Worm (Caenorhabditis elegans) whole organism, L4 larva: ENCODE results near the gene acs-9.
"Not testable (repeated sequence)": the region's sequence is repeated elsewhere in the genome, so short reads cannot be mapped to it uniquely, and the experiment has no call there.

Source experiments
- F26F4.8 ChIP-seq: fragments of 200-800 bp; sonication (Bioruptor generic); conservative IDR thresholded peaks from 2 replicates; pipeline ENCODE4 v1.3.6; 2022; ENCODE audit warnings: missing genetic modification characterization, missing compliant biosample characterization
- R02D3.7 ChIP-seq: fragments of 150-350 bp; sonication (generic microtip); optimal IDR thresholded peaks from 3 replicates; lab custom pipeline; 2014; ENCODE audit warnings: missing biosample characterization, missing genetic modification characterization
- T26A8.4 ChIP-seq: fragments of 200-800 bp; sonication (Bioruptor generic); IDR thresholded peaks from 2 replicates; pipeline ENCODE4 v1.3.6; 2022; ENCODE audit warnings: missing genetic modification characterization, missing compliant biosample characterization
- aha-1 ChIP-seq: fragments of 150-350 bp; peaks from one replicate; lab custom pipeline; 2014; ENCODE audit warnings: missing biosample characterization, missing genetic modification characterization
- aly-2 ChIP-seq: sonication (generic microtip); optimal IDR thresholded peaks from 2 replicates; lab custom pipeline; 2018; ENCODE audit warnings: missing biosample characterization, missing genetic modification characterization
- arid-1 ChIP-seq: fragments of 200-800 bp; sonication (Bioruptor generic); conservative IDR thresholded peaks from 2 replicates; pipeline ENCODE4 v1.3.6; 2022; ENCODE audit warnings: missing genetic modification reagents, missing genetic modification characterization, missing compliant biosample characterization
- ceh-20 ChIP-seq: fragments of 200-800 bp; sonication (Bioruptor generic); IDR thresholded peaks from 2 replicates; pipeline ENCODE4 v1.3.6; 2022; ENCODE audit warnings: missing genetic modification reagents, missing genetic modification characterization, missing compliant biosample characterization
- ceh-28 ChIP-seq: fragments of 150-350 bp; optimal IDR thresholded peaks from 2 replicates; lab custom pipeline; 2014; ENCODE audit warnings: missing biosample characterization, missing genetic modification reagents, missing genetic modification characterization
- ces-1 ChIP-seq: fragments of 150-350 bp; sonication (generic microtip); optimal IDR thresholded peaks from 4 replicates; lab custom pipeline; 2014; ENCODE audit warnings: missing biosample characterization, missing genetic modification reagents, missing genetic modification characterization
- daf-12 ChIP-seq: fragments of 150-350 bp; optimal IDR thresholded peaks from 2 replicates; lab custom pipeline; 2014; ENCODE audit warnings: missing biosample characterization, missing genetic modification reagents, missing genetic modification characterization
- dmd-6 ChIP-seq: fragments of 200-800 bp; sonication (Bioruptor generic); IDR thresholded peaks from 2 replicates; pipeline ENCODE4 v1.3.6; 2022; ENCODE audit warnings: missing genetic modification reagents, missing genetic modification characterization, missing compliant biosample characterization
- dpl-1 ChIP-seq: fragments of 150-350 bp; optimal IDR thresholded peaks from 2 replicates; lab custom pipeline; 2014; ENCODE audit warnings: missing biosample characterization, missing genetic modification reagents, missing genetic modification characterization
- egl-43 ChIP-seq: fragments of 200-800 bp; sonication (Bioruptor generic); IDR thresholded peaks from 2 replicates; pipeline ENCODE4 v1.3.6; 2022; ENCODE audit warnings: missing genetic modification reagents, missing genetic modification characterization, missing compliant biosample characterization
- hif-1 ChIP-seq, 2 experiments: sonication (generic microtip); optimal IDR thresholded peaks; 2 replicates each; lab custom pipeline; 2016 to 2017; ENCODE audit warnings: missing compliant biosample characterization in 2 of 2, missing genetic modification characterization in 2 of 2, missing genetic modification reagents in 2 of 2, missing genotype in 2 of 2, mild to moderate bottlenecking in 1 of 2
- hlh-11 ChIP-seq: fragments of 200-800 bp; sonication (Bioruptor generic); optimal IDR thresholded peaks from 2 replicates; lab custom pipeline; 2018; ENCODE audit warnings: mild to moderate bottlenecking, missing genetic modification characterization, missing compliant biosample characterization
- hlh-30 ChIP-seq: sonication (generic microtip); optimal IDR thresholded peaks from 2 replicates; lab custom pipeline; 2017; ENCODE audit warnings: antibody characterized with exemption, mild to moderate bottlenecking, missing genetic modification characterization, missing compliant biosample characterization; ENCODE audit not compliant: insufficient read depth
- hmg-1.1 ChIP-seq: fragments of 200-800 bp; sonication (Bioruptor generic); IDR thresholded peaks from 2 replicates; pipeline ENCODE4 v1.3.6; 2022; ENCODE audit warnings: missing genetic modification reagents, missing genetic modification characterization, missing compliant biosample characterization
- madf-5 ChIP-seq, 2 experiments: fragments of 200-800 bp; sonication (Bioruptor generic); IDR thresholded peaks; 2 replicates each; pipeline ENCODE4 v1.3.6; 2022; ENCODE audit warnings: missing compliant biosample characterization in 2 of 2, missing genetic modification characterization in 2 of 2
- madf-9 ChIP-seq: fragments of 200-800 bp; sonication (Bioruptor generic); conservative IDR thresholded peaks from 2 replicates; pipeline ENCODE4 v1.3.6; 2022; ENCODE audit warnings: missing genetic modification reagents, missing genetic modification characterization, missing compliant biosample characterization
- mdl-1 ChIP-seq, 2 experiments: fragments of 150-350 bp in 1 of 2; sonication (generic microtip) in 1 of 2; optimal IDR thresholded peaks; 2 replicates each; lab custom pipeline; 2014 to 2017; ENCODE audit warnings: missing biosample characterization in 2 of 2, missing genetic modification characterization in 2 of 2
- mdt-29 ChIP-seq: fragments of 200-800 bp; sonication (Bioruptor generic); IDR thresholded peaks from 2 replicates; pipeline ENCODE4 v1.3.6; 2022; ENCODE audit warnings: missing genetic modification reagents, missing genetic modification characterization, missing compliant biosample characterization
- mes-2 ChIP-seq: sonication (generic microtip); optimal IDR thresholded peaks from 2 replicates; lab custom pipeline; 2016; ENCODE audit warnings: missing genotype, mild to moderate bottlenecking, missing genetic modification characterization, missing compliant biosample characterization; ENCODE audit not compliant: poor library complexity, severe bottlenecking
- mxl-3 ChIP-seq: fragments of 200-800 bp; sonication (Bioruptor generic); optimal IDR thresholded peaks from 2 replicates; lab custom pipeline; 2018; ENCODE audit warnings: mild to moderate bottlenecking, missing genetic modification characterization, missing compliant biosample characterization
- nhr-10 ChIP-seq: fragments of 150-350 bp; optimal IDR thresholded peaks from 2 replicates; lab custom pipeline; 2014; ENCODE audit warnings: missing biosample characterization, missing genetic modification characterization
- nhr-11 ChIP-seq: fragments of 150-350 bp; optimal IDR thresholded peaks from 2 replicates; lab custom pipeline; 2014; ENCODE audit warnings: missing biosample characterization, missing genetic modification characterization
- nhr-237 ChIP-seq: sonication (generic microtip); optimal IDR thresholded peaks from 2 replicates; lab custom pipeline; 2017; ENCODE audit warnings: missing biosample characterization, missing genetic modification characterization
- nhr-25 ChIP-seq: sonication (generic microtip); optimal IDR thresholded peaks from 2 replicates; lab custom pipeline; 2017; ENCODE audit warnings: missing genetic modification characterization, mild to moderate bottlenecking, missing compliant biosample characterization, antibody characterized with exemption, moderate library complexity, borderline replicate concordance; ENCODE audit not compliant: insufficient read depth
- nhr-28 ChIP-seq: fragments of 150-350 bp; optimal IDR thresholded peaks from 2 replicates; lab custom pipeline; 2014; ENCODE audit warnings: missing biosample characterization, missing genetic modification characterization
- pha-4 ChIP-seq, 2 experiments: fragments of 150-350 bp in 1 of 2; fragments of 200-800 bp in 1 of 2; sonication (Bioruptor generic) in 1 of 2; IDR thresholded peaks in 1 of 2; optimal IDR thresholded peaks in 1 of 2; 2 replicates each; pipeline versions ENCODE4 v1.3.6 to Lab custom; 2014 to 2022; ENCODE audit warnings: missing genetic modification characterization in 2 of 2, missing genetic modification reagents in 2 of 2, missing biosample characterization in 1 of 2, missing compliant biosample characterization in 1 of 2
- php-3 ChIP-seq: fragments of 200-800 bp; sonication (Bioruptor generic); IDR thresholded peaks from 2 replicates; pipeline ENCODE4 v1.3.6; 2022; ENCODE audit warnings: missing genetic modification reagents, missing genetic modification characterization, missing compliant biosample characterization
- pqm-1 ChIP-seq: sonication (generic microtip); optimal IDR thresholded peaks from 2 replicates; lab custom pipeline; 2017; ENCODE audit warnings: missing biosample characterization, missing genetic modification characterization
- saeg-2 ChIP-seq: fragments of 200-800 bp; sonication (Bioruptor generic); IDR thresholded peaks from 2 replicates; pipeline ENCODE4 v1.3.6; 2022; ENCODE audit warnings: missing genetic modification reagents, missing genetic modification characterization, missing compliant biosample characterization
- set-16 ChIP-seq: fragments of 200-800 bp; sonication (Bioruptor generic); IDR thresholded peaks from 2 replicates; pipeline ENCODE4 v1.3.6; 2022; ENCODE audit warnings: missing genetic modification reagents, missing genetic modification characterization, missing compliant biosample characterization
- spr-3 ChIP-seq: fragments of 200-800 bp; sonication (Bioruptor generic); optimal IDR thresholded peaks from 2 replicates; lab custom pipeline; 2018; ENCODE audit warnings: mild to moderate bottlenecking, missing genetic modification characterization, missing compliant biosample characterization
- tag-97 ChIP-seq: fragments of 200-800 bp; sonication (Bioruptor generic); IDR thresholded peaks from 2 replicates; pipeline ENCODE4 v1.3.6; 2022; ENCODE audit warnings: missing genetic modification characterization, missing compliant biosample characterization
- tra-1 ChIP-seq: fragments of 200-800 bp; sonication (Bioruptor generic); IDR thresholded peaks from 2 replicates; pipeline ENCODE4 v1.3.6; 2022; ENCODE audit warnings: missing genetic modification reagents, missing genetic modification characterization, missing compliant biosample characterization
- unc-39 ChIP-seq: sonication (generic microtip); optimal IDR thresholded peaks from 2 replicates; lab custom pipeline; 2017; ENCODE audit warnings: missing biosample characterization, missing genetic modification characterization
- unc-62 ChIP-seq, 3 experiments: fragments of 150-350 bp in 1 of 3; sonication (generic microtip); optimal IDR thresholded peaks in 2 of 3; peaks in 1 of 3; 1 replicate in 1 of 3; 2 replicates in 2 of 3; lab custom pipeline; 2014 to 2017; ENCODE audit warnings: missing biosample characterization in 3 of 3, missing genetic modification characterization in 3 of 3, missing genetic modification reagents in 3 of 3, missing genotype in 1 of 3
- zfp-3 ChIP-seq: fragments of 200-800 bp; sonication (Bioruptor generic); conservative IDR thresholded peaks from 2 replicates; pipeline ENCODE4 v1.3.6; 2022; ENCODE audit warnings: missing genetic modification reagents, missing genetic modification characterization, missing compliant biosample characterization

acs-9 gene

ce11 chrX:16919468-16919867 is 39.1 kb upstream of the acs-9 start:
- TF ChIP-seq mdl-1 (tag; optimal IDR thresholded peaks at IDR 0.05; lab: Kevin White, UChicago) (no peak), ceh-28 (tag; lab: Kevin White, UChicago) (no peak), saeg-2 (no peak), dpl-1 (no peak), mes-2 (tag; lab: Kevin White, UChicago) (no peak), zfp-3 (GFP tag; lab: Robert Waterston, UW) (no peak), pha-4 (GFP tag; IDR thresholded peaks at IDR 0.05; lab: Robert Waterston, UW) (no peak), pha-4 (tag; optimal IDR thresholded peaks at IDR 0.05; lab: Kevin White, UChicago) (no peak), dmd-6 (GFP tag; lab: Robert Waterston, UW) (no peak; the same call in 1 of the 2 replicates), unc-39 (tag; lab: Kevin White, UChicago) (no peak), unc-62 (GFP tag; optimal IDR thresholded peaks at IDR 0.05 in 1 of 2; lab: Kevin White, UChicago) (peak in 1 of 2 experiments; percentile 43), unc-62 (tag; optimal IDR thresholded peaks at IDR 0.05; lab: Kevin White, UChicago) (no peak), egl-43 (GFP tag; lab: Robert Waterston, UW) (no peak), mdt-29 (GFP tag; lab: Robert Waterston, UW) (no peak), hlh-30 (no peak), pqm-1 (peak; percentile 54), ces-1 (GFP tag; lab: Kevin White, UChicago) (no peak), F26F4.8 (GFP tag; lab: Robert Waterston, UW) (no peak), nhr-237 (tag; lab: Kevin White, UChicago) (no peak), daf-12 (no peak), nhr-28 (tag; lab: Kevin White, UChicago) (peak; percentile 70), nhr-10 (tag; lab: Kevin White, UChicago) (no peak)

ce11 chrX:16913669-16914068 is 33.3 kb upstream of the acs-9 start, which contains the start of gene F39F10.5:
F39F10.5 (minus strand) TSS chrX:16913769.
- TF ChIP-seq mes-2 (tag; lab: Kevin White, UChicago); R02D3.7; tag-97 (GFP tag; lab: Robert Waterston, UW): not testable (repeated sequence)

ce11 chrX:16903619-16904018 is 23.3 kb upstream of the acs-9 start, which contains the start of gene F39F10.4:
F39F10.4 (minus strand) TSS chrX:16903719.
- TF ChIP-seq aly-2 (tag; lab: Kevin White, UChicago) (no peak), hlh-11 (no peak), madf-5 (GFP tag; IDR thresholded peaks at IDR 0.05; lab: Robert Waterston, UW) (0 out of 4 replicates have a peak, but pooled peaks of 1 of the 2 experiments have one; percentile 31)

- TF ChIP-seq madf-9 (GFP tag; lab: Robert Waterston, UW), result no peak
- no peak for TF ChIP-seq spr-3 (GFP tag; lab: Kevin White, UChicago)
- peak; percentile 70 for TF ChIP-seq aha-1 (tag; lab: Kevin White, UChicago)
- TF ChIP-seq, all 104 proteins: peak for 1
These were observed 22.3 kb upstream of the acs-9 start for ce11 chrX:16902657-16903056.

ce11 chrX:16901906-16902383 is 21.6 kb upstream of the acs-9 start:
- TF ChIP-seq nhr-11 (tag; lab: Kevin White, UChicago), result peak; percentile 18
- peak; percentile 96 for TF ChIP-seq hlh-30
- TF ChIP-seq nhr-25 (tag; lab: Kevin White, UChicago), result peak; percentile 42
- 0 out of 2 replicates have a peak, but pooled peaks have one; percentile 14 for TF ChIP-seq ceh-20 (GFP tag; lab: Robert Waterston, UW)
- peak in 1 of 2 experiments; percentile 90 for TF ChIP-seq unc-62 (GFP tag; optimal IDR thresholded peaks at IDR 0.05 in 1 of 2; lab: Kevin White, UChicago)
- not testable (repeated sequence) for TF ChIP-seq unc-62 (tag; optimal IDR thresholded peaks at IDR 0.05; lab: Kevin White, UChicago)
- 0 out of 2 replicates have a peak, but pooled peaks have one; percentile 10 for TF ChIP-seq php-3 (GFP tag; lab: Robert Waterston, UW)
- peak in 1 of 2 experiments; percentile 1 for TF ChIP-seq hif-1 (tag; optimal IDR thresholded peaks at IDR 0.05; lab: Kevin White, UChicago)
- TF ChIP-seq hmg-1.1 (GFP tag; lab: Robert Waterston, UW), result peak; percentile 77
- TF ChIP-seq aha-1 (tag; lab: Kevin White, UChicago), result peak; percentile 53
- TF ChIP-seq egl-43 (GFP tag; lab: Robert Waterston, UW), result 0 out of 2 replicates have a peak, but pooled peaks have one; percentile 28
- TF ChIP-seq T26A8.4 (GFP tag; lab: Robert Waterston, UW), result 0 out of 2 replicates have a peak, but pooled peaks have one; percentile 31
- peak; percentile 81 for TF ChIP-seq hlh-11
- peak; percentile 41; the same call in 1 of the 2 replicates for TF ChIP-seq set-16 (GFP tag; lab: Robert Waterston, UW)
- 0 out of 2 replicates have a peak, but pooled peaks have one; percentile 27 for TF ChIP-seq arid-1 (GFP tag; lab: Robert Waterston, UW)
- TF ChIP-seq mdl-1 (tag; optimal IDR thresholded peaks at IDR 0.05; lab: Kevin White, UChicago), result peak; percentile 28 to 84
- TF ChIP-seq nhr-28 (tag; lab: Kevin White, UChicago), result peak; percentile 67
- TF ChIP-seq dmd-6 (GFP tag; lab: Robert Waterston, UW), result peak; percentile 79
- peak; percentile 54; the same call in 1 of the 2 replicates for TF ChIP-seq tra-1 (GFP tag; lab: Robert Waterston, UW)
- peak; percentile 79 for TF ChIP-seq mxl-3
